Worm (Caenorhabditis elegans) whole organism, L1 larva: ENCODE measurements around the gene C40H1.8.

Experiments
- C04F5.9 ChIP-seq: sonication (generic microtip); optimal IDR thresholded peaks from 2 replicates; lab custom pipeline; 2016; ENCODE audit warnings: missing genetic modification characterization, missing compliant biosample characterization
- C16A3.4 ChIP-seq: fragments of 150-350 bp; optimal IDR thresholded peaks from 2 replicates; lab custom pipeline; 2014; ENCODE audit warnings: missing biosample characterization, missing genetic modification characterization
- F16B12.6 ChIP-seq: fragments of 150-350 bp; optimal IDR thresholded peaks from 2 replicates; lab custom pipeline; 2014; ENCODE audit warnings: missing biosample characterization, missing genetic modification characterization
- aha-1 ChIP-seq: fragments of 150-350 bp; optimal IDR thresholded peaks from 2 replicates; lab custom pipeline; 2014; ENCODE audit warnings: missing biosample characterization, missing genetic modification characterization
- alr-1 ChIP-seq: fragments of 200-800 bp; sonication (Bioruptor generic); optimal IDR thresholded peaks from 2 replicates; lab custom pipeline; 2018; ENCODE audit warnings: borderline replicate concordance, mild to moderate bottlenecking, missing genetic modification characterization, missing compliant biosample characterization
- blmp-1 ChIP-seq: fragments of 150-350 bp; optimal IDR thresholded peaks from 2 replicates; lab custom pipeline; 2014; ENCODE audit warnings: missing biosample characterization, missing genetic modification characterization
- ceh-63 ChIP-seq: fragments of 200-800 bp; sonication (Bioruptor generic); optimal IDR thresholded peaks from 2 replicates; lab custom pipeline; 2018; ENCODE audit warnings: mild to moderate bottlenecking, missing genetic modification characterization, missing compliant biosample characterization
- ceh-8 ChIP-seq: fragments of 200-800 bp; sonication (Bioruptor generic); optimal IDR thresholded peaks from 2 replicates; lab custom pipeline; 2018; ENCODE audit warnings: mild to moderate bottlenecking, missing genetic modification characterization, moderate library complexity, missing compliant biosample characterization
- ceh-82 ChIP-seq, 3 experiments: fragments of 150-350 bp in 1 of 3; sonication (generic microtip) in 2 of 3; optimal IDR thresholded peaks; 2 replicates each; lab custom pipeline; 2014 to 2017; ENCODE audit warnings: missing biosample characterization in 3 of 3, missing genetic modification characterization in 3 of 3
- ceh-88 ChIP-seq: fragments of 200-800 bp; sonication (Bioruptor generic); IDR thresholded peaks from 2 replicates; pipeline ENCODE4 v1.3.6; 2022; ENCODE audit warnings: missing genetic modification characterization, missing compliant biosample characterization
- ceh-90 ChIP-seq: sonication (generic microtip); optimal IDR thresholded peaks from 2 replicates; lab custom pipeline; 2016; ENCODE audit warnings: missing genetic modification characterization, missing compliant biosample characterization
- dpl-1 ChIP-seq, 3 experiments: fragments of 150-350 bp in 2 of 3; sonication (generic microtip) in 1 of 3; optimal IDR thresholded peaks; 2 replicates each; lab custom pipeline; 2014 to 2017; ENCODE audit warnings: missing biosample characterization in 3 of 3, missing genetic modification characterization in 3 of 3, missing genetic modification reagents in 3 of 3
- dsc-1 ChIP-seq: sonication (generic microtip); optimal IDR thresholded peaks from 2 replicates; lab custom pipeline; 2016; ENCODE audit warnings: mild to moderate bottlenecking, missing genetic modification characterization, missing compliant biosample characterization
- efl-1 ChIP-seq, 4 experiments: fragments of 150-350 bp; optimal IDR thresholded peaks in 3 of 4; peaks in 1 of 4; 1 replicate in 1 of 4; 2 replicates in 3 of 4; lab custom pipeline; 2014; ENCODE audit warnings: missing biosample characterization in 2 of 4, missing genetic modification characterization in 2 of 4, missing genetic modification reagents in 2 of 4
- efl-3 ChIP-seq: fragments of 200-800 bp; sonication (Bioruptor generic); optimal IDR thresholded peaks from 2 replicates; lab custom pipeline; 2018; ENCODE audit warnings: mild to moderate bottlenecking, missing genetic modification characterization, missing compliant biosample characterization
- egl-13 ChIP-seq: sonication (generic microtip); optimal IDR thresholded peaks from 2 replicates; lab custom pipeline; 2016; ENCODE audit warnings: missing genotype, missing genetic modification reagents, missing genetic modification characterization, missing compliant biosample characterization
- ets-5 ChIP-seq: fragments of 200-800 bp; sonication (Bioruptor generic); IDR thresholded peaks from 2 replicates; pipeline ENCODE4 v1.3.6; 2022; ENCODE audit warnings: missing genetic modification characterization, missing compliant biosample characterization
- hlh-17 ChIP-seq: fragments of 200-800 bp; sonication (Bioruptor generic); optimal IDR thresholded peaks from 2 replicates; lab custom pipeline; 2018; ENCODE audit warnings: missing genetic modification characterization, mild to moderate bottlenecking, missing compliant biosample characterization, moderate library complexity, borderline replicate concordance
- hlh-4 ChIP-seq: sonication (generic microtip); optimal IDR thresholded peaks from 2 replicates; lab custom pipeline; 2016; ENCODE audit warnings: mild to moderate bottlenecking, missing genetic modification characterization, missing compliant biosample characterization
- hpl-2 ChIP-seq: fragments of 150-350 bp; optimal IDR thresholded peaks from 2 replicates; lab custom pipeline; 2014; ENCODE audit warnings: missing biosample characterization, missing genetic modification reagents, missing genetic modification characterization
- irx-1 ChIP-seq: sonication (generic microtip); optimal IDR thresholded peaks from 2 replicates; lab custom pipeline; 2016; ENCODE audit warnings: missing genetic modification characterization, missing compliant biosample characterization
- isw-1 ChIP-seq: fragments of 200-800 bp; sonication (Bioruptor generic); IDR thresholded peaks from 2 replicates; pipeline ENCODE4 v1.3.6; 2022; ENCODE audit warnings: missing genetic modification characterization, missing compliant biosample characterization
- lin-13 ChIP-seq: fragments of 150-350 bp; optimal IDR thresholded peaks from 2 replicates; lab custom pipeline; 2014; ENCODE audit warnings: missing biosample characterization, missing genetic modification reagents, missing genetic modification characterization
- lin-35 ChIP-seq, 2 experiments: fragments of 150-350 bp; optimal IDR thresholded peaks; 2 replicates each; lab custom pipeline; 2014; ENCODE audit warnings: missing biosample characterization in 2 of 2, missing genetic modification characterization in 2 of 2, missing genetic modification reagents in 2 of 2
- lsy-2 ChIP-seq, 2 experiments: fragments of 150-350 bp; optimal IDR thresholded peaks; 2 replicates each; lab custom pipeline; 2014; ENCODE audit warnings: missing biosample characterization in 2 of 2, missing genetic modification characterization in 2 of 2
- mdl-1 ChIP-seq, 2 experiments: fragments of 150-350 bp; optimal IDR thresholded peaks; 2 replicates each; lab custom pipeline; 2014 to 2017; ENCODE audit warnings: missing biosample characterization in 2 of 2, missing genetic modification characterization in 2 of 2, inconsistent platforms in 1 of 2
- mep-1 ChIP-seq: fragments of 150-350 bp; optimal IDR thresholded peaks from 2 replicates; lab custom pipeline; 2014; ENCODE audit warnings: missing biosample characterization, missing genetic modification characterization
- nhr-11 ChIP-seq: fragments of 150-350 bp; optimal IDR thresholded peaks from 2 replicates; lab custom pipeline; 2014; ENCODE audit warnings: missing biosample characterization, missing genetic modification characterization
- nhr-20 ChIP-seq: sonication (generic microtip); optimal IDR thresholded peaks from 2 replicates; lab custom pipeline; 2016; ENCODE audit warnings: mild to moderate bottlenecking, missing genetic modification characterization, missing compliant biosample characterization
- nhr-71 ChIP-seq: sonication (generic microtip); optimal IDR thresholded peaks from 2 replicates; lab custom pipeline; 2016; ENCODE audit warnings: mild to moderate bottlenecking, missing genetic modification characterization, moderate library complexity, missing compliant biosample characterization
- nhr-85 ChIP-seq: sonication (generic microtip); peaks from one replicate; lab custom pipeline; 2016; ENCODE audit warnings: missing genetic modification characterization, inconsistent platforms, missing compliant biosample characterization
- pag-3 ChIP-seq: sonication (generic microtip); optimal IDR thresholded peaks from 2 replicates; lab custom pipeline; 2017; ENCODE audit warnings: missing genetic modification characterization, mild to moderate bottlenecking, missing compliant biosample characterization, antibody characterized with exemption, borderline replicate concordance; ENCODE audit not compliant: insufficient read depth
- rnt-1 ChIP-seq: sonication (generic microtip); optimal IDR thresholded peaks from 2 replicates; lab custom pipeline; 2016; ENCODE audit warnings: mild to moderate bottlenecking, missing genetic modification characterization, moderate library complexity, missing compliant biosample characterization
- snu-23 ChIP-seq: sonication (generic microtip); optimal IDR thresholded peaks from 2 replicates; lab custom pipeline; 2016; ENCODE audit warnings: missing genetic modification characterization, missing compliant biosample characterization
- sox-4 ChIP-seq: sonication (generic microtip); optimal IDR thresholded peaks from 2 replicates; lab custom pipeline; 2016; ENCODE audit warnings: missing genetic modification characterization, missing compliant biosample characterization
- sptf-1 ChIP-seq: fragments of 150-350 bp; optimal IDR thresholded peaks from 2 replicates; lab custom pipeline; 2014; ENCODE audit warnings: missing biosample characterization, missing genetic modification characterization
- tbx-2 ChIP-seq: sonication (generic microtip); optimal IDR thresholded peaks from 2 replicates; lab custom pipeline; 2016; ENCODE audit warnings: missing genetic modification characterization, missing compliant biosample characterization
- tlp-1 ChIP-seq: fragments of 150-350 bp; optimal IDR thresholded peaks from 2 replicates; lab custom pipeline; 2014; ENCODE audit warnings: missing biosample characterization, missing genetic modification characterization
- unc-30 ChIP-seq: sonication (generic microtip); optimal IDR thresholded peaks from 2 replicates; lab custom pipeline; 2017; ENCODE audit warnings: missing biosample characterization, missing genetic modification characterization
- vab-15 ChIP-seq: sonication (generic microtip); optimal IDR thresholded peaks from 2 replicates; lab custom pipeline; 2017; ENCODE audit warnings: missing genotype, mild to moderate bottlenecking, missing genetic modification characterization, missing compliant biosample characterization
- xbp-1 ChIP-seq: sonication (generic microtip); optimal IDR thresholded peaks from 2 replicates; lab custom pipeline; 2016; ENCODE audit warnings: missing genetic modification characterization, missing compliant biosample characterization
- zag-1 ChIP-seq: fragments of 150-350 bp; optimal IDR thresholded peaks from 2 replicates; lab custom pipeline; 2014; ENCODE audit warnings: missing biosample characterization, missing genetic modification characterization
- zip-4 ChIP-seq: fragments of 200-800 bp; sonication (Bioruptor generic); optimal IDR thresholded peaks from 2 replicates; lab custom pipeline; 2018; ENCODE audit warnings: mild to moderate bottlenecking, missing genetic modification characterization, moderate library complexity, missing compliant biosample characterization
- ztf-11 ChIP-seq, 2 experiments: sonication (generic microtip); optimal IDR thresholded peaks; 2 replicates each; lab custom pipeline; 2016 to 2017; ENCODE audit warnings: missing genetic modification characterization in 2 of 2, missing biosample characterization in 1 of 2, missing compliant biosample characterization in 1 of 2
- ztf-4 ChIP-seq: fragments of 150-350 bp; optimal IDR thresholded peaks from 2 replicates; lab custom pipeline; 2014; ENCODE audit warnings: missing biosample characterization, missing genetic modification characterization

C40H1.8 gene

DNA sequence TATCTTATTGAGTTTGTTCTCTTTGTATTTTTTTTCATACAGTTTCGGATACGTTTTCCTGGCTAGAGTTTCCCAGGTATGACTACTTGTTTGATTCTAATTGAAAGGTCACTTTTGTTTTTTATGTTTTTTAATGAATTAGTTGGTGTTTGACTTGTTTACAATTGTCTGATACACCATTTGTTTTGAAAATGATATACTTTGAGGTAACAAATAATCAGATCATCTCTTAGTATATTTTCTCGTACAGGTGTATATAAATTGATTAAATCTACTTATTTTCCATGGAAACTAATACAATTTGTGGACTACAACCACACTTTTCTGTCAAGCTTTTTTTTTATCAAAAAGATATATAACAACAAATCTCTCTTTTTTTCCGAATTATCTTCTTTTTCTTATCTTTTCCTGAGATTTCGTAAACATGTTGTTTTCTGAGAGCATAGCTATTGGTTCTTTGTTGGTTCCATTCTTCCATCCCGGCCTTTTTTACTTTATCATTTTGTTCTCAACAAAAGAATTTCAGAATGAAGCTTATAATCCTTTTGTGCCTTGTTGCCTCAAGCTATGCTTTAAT is 15.4 kb downstream of the C40H1.8 start, which contains the start of gene ttr-5:
ttr-5 (plus strand) TSS at position 527 of the 577 bp plus-strand sequence.
- TF ChIP-seq hlh-17 (no peak), ceh-63 (no peak), ceh-8 (GFP tag; lab: Kevin White, UChicago) (no peak), unc-30 (tag; lab: Kevin White, UChicago) (no peak), pag-3 (tag; lab: Kevin White, UChicago) (no peak), hpl-2 (GFP tag; lab: Kevin White, UChicago) (no peak), vab-15 (tag; lab: Kevin White, UChicago) (no peak), sptf-1 (tag; lab: Kevin White, UChicago) (no peak), ztf-11 (tag; optimal IDR thresholded peaks at IDR 0.05; lab: Kevin White, UChicago) (no peak), zag-1 (tag; lab: Kevin White, UChicago) (no peak), nhr-11 (no peak), aha-1 (tag; lab: Kevin White, UChicago) (no peak), ets-5 (GFP tag; lab: Robert Waterston, UW) (no peak), ceh-90 (no peak), lin-13 (no peak), alr-1 (no peak), hlh-4 (tag; lab: Kevin White, UChicago) (no peak), efl-3 (no peak)

DNA sequence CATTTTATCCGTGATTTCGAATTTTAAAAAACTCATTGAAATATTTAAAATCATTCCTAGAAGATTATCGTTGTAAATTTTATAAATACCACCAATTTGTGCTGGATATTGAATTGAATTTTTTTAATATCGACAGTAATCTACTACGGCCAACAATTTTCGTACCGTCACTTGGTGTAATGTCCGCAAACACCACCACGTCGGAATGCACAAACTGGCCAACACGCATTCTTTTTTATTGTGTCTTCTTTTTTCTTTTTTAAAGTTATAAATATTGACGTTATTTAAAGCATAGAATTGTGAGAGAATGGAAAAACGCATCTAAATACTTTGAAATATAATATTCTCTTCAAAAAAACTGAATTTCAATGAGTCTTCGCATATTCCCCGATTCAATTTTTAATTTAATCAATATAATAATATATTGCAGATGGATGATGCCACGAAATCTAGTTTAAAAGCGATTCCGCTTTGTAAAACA is 16.6 kb downstream of the C40H1.8 start, which contains the start of gene ufc-1:
ufc-1 (plus strand) TSS at position 431 of the 481 bp plus-strand sequence.
- peak; percentile 12 for TF ChIP-seq tbx-2 (tag; lab: Kevin White, UChicago)
- TF ChIP-seq egl-13 (tag; lab: Kevin White, UChicago) = no peak
- peak; percentile 51 for TF ChIP-seq mep-1 (tag; lab: Kevin White, UChicago)
- no peak for TF ChIP-seq ceh-82 (tag; optimal IDR thresholded peaks at IDR 0.05; lab: Kevin White, UChicago)
- TF ChIP-seq nhr-85 (tag; lab: Kevin White, UChicago) = no peak
- TF ChIP-seq nhr-71 = peak; percentile 38
- peak; percentile 49 to 59 for TF ChIP-seq lsy-2 (tag; optimal IDR thresholded peaks at IDR 0.05; lab: Kevin White, UChicago)
- no peak for TF ChIP-seq C04F5.9
- TF ChIP-seq ztf-4 (tag; lab: Kevin White, UChicago) = no peak
- peak; percentile 32 to 50 for TF ChIP-seq efl-1 (optimal IDR thresholded peaks at IDR 0.05; lab: Kevin White, UChicago)
- peak; percentile 25 to 92 for TF ChIP-seq efl-1 (GFP tag; optimal IDR thresholded peaks at IDR 0.05 in 1 of 2; lab: Kevin White, UChicago)
- TF ChIP-seq ceh-88 = no peak
- TF ChIP-seq hpl-2 (GFP tag; lab: Kevin White, UChicago) = no peak
- peak; percentile 4 to 22 for TF ChIP-seq lin-35 (GFP tag; optimal IDR thresholded peaks at IDR 0.05; lab: Kevin White, UChicago)
- TF ChIP-seq mdl-1 (tag; optimal IDR thresholded peaks at IDR 0.05; lab: Kevin White, UChicago) = no peak
- no peak for TF ChIP-seq dsc-1 (tag; lab: Kevin White, UChicago)
- TF ChIP-seq dpl-1 (GFP tag; optimal IDR thresholded peaks at IDR 0.05; lab: Kevin White, UChicago) = peak in 2 of 3 experiments; percentile 41 to 43
- TF ChIP-seq irx-1 = no peak
- TF ChIP-seq F16B12.6 (tag; lab: Kevin White, UChicago) = peak; percentile 86
- peak; percentile 28 for TF ChIP-seq nhr-20 (tag; lab: Kevin White, UChicago)
- TF ChIP-seq tlp-1 (tag; lab: Kevin White, UChicago) = no peak
- peak; percentile 24 for TF ChIP-seq C16A3.4
- TF ChIP-seq zag-1 (tag; lab: Kevin White, UChicago) = no peak
- peak; percentile 35 for TF ChIP-seq snu-23 (GFP tag; lab: Kevin White, UChicago)
- peak; percentile 14 for TF ChIP-seq xbp-1 (tag; lab: Kevin White, UChicago)
- no peak for TF ChIP-seq sox-4 (tag; lab: Kevin White, UChicago)
- peak; percentile 36 for TF ChIP-seq blmp-1 (tag; lab: Kevin White, UChicago)
- TF ChIP-seq isw-1 (GFP tag; lab: Robert Waterston, UW) = no peak
- no peak for TF ChIP-seq zip-4
- peak; percentile 26 for TF ChIP-seq rnt-1 (tag; lab: Kevin White, UChicago)
- TF ChIP-seq, all 84 proteins: peak for 14
